Fruit fly (Drosophila melanogaster): ENCODE measurements around the gene cwo.

DNA sequence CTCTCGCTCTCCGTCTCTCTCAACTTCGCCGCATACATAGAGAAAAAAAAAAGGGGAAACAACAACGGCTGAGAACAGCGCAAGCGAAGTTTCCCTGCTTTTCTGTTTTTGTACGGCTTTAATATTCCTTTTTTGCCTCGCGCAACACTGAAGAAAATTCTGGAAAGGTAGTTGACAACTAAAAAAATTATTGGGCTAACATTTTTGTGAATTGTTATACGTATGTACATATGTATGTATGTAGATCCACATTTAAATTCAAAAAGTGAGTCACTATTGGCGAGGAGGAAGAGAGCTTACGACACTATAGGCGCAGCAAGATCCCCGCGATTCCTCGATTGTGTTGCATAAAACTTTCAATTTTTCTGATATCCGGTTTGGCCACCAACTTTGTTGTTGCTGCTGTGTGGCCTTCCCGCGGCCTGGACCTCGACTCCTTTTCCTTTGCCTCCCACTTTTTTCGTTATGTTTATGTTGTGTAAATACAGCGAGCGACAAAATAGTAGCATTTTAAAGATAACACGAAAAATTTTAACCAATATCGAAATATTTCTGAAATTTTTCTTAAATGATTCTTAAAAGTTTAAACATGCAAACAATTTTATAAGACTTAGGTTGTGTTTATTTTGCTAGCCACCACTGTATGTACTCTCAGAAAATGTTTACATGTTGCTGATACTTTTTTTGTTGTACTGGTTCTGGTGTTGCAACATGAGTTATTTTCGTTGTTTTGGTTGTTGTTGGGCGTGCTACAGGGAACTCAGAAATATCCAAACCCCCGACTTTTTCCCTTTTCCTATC, 31.3 kb upstream of the cwo start:
- no peak for TF ChIP-seq Dif (GFP tag; optimal IDR thresholded peaks at IDR 0.05; ENCODE audit: partially characterized antibody)
- TF ChIP-seq tai (GFP tag; optimal IDR thresholded peaks at IDR 0.05), result no peak
- peak; percentile 54 for TF ChIP-seq CG32264 (GFP tag; optimal IDR thresholded peaks at IDR 0.05)
- peak; percentile 96 for TF ChIP-seq Sp1 (GFP tag; optimal IDR thresholded peaks at IDR 0.05)
- TF ChIP-seq fru (GFP tag; optimal IDR thresholded peaks at IDR 0.05), result peak; percentile 96
- peak; percentile 95 for TF ChIP-seq h (GFP tag; optimal IDR thresholded peaks at IDR 0.05)
- no peak for TF ChIP-seq N (GFP tag; optimal IDR thresholded peaks at IDR 0.05)
- peak; percentile 94 for TF ChIP-seq psq (GFP tag; optimal IDR thresholded peaks at IDR 0.05)
- TF ChIP-seq Rel (GFP tag; optimal IDR thresholded peaks at IDR 0.05), result peak; percentile 89
- peak; percentile 75 for TF ChIP-seq Rel (tag; optimal IDR thresholded peaks at IDR 0.05)
- TF ChIP-seq CG9705 (GFP tag; optimal IDR thresholded peaks at IDR 0.05), result peak; percentile 92
- no peak for TF ChIP-seq lola (GFP tag; optimal IDR thresholded peaks at IDR 0.05)
- no peak for TF ChIP-seq usp (GFP tag; optimal IDR thresholded peaks at IDR 0.05)
- TF ChIP-seq CrebA (GFP tag; optimal IDR thresholded peaks at IDR 0.05; ENCODE audit: borderline replicate concordance), result peak; percentile 32

Measured in whole organism, wandering third instar larva.